Worm (Caenorhabditis elegans) whole organism, midembryonic: ENCODE data around the gene srh-27.

Experiments used
- cog-1 ChIP-seq: sonication (generic microtip); optimal IDR thresholded peaks from 2 replicates; lab custom pipeline; 2016; ENCODE audit warnings: missing genetic modification characterization, missing compliant biosample characterization
- flt-1 ChIP-seq: fragments of 200-800 bp; sonication (Bioruptor generic); IDR thresholded peaks from 2 replicates; pipeline ENCODE4 v1.3.6; 2022; ENCODE audit warnings: missing genetic modification characterization, missing compliant biosample characterization
- ref-1 ChIP-seq: fragments of 200-800 bp; sonication (Bioruptor generic); conservative IDR thresholded peaks from 2 replicates; pipeline ENCODE4 v1.3.6; 2022; ENCODE audit warnings: missing genetic modification reagents, missing genetic modification characterization, missing compliant biosample characterization
- ztf-23 ChIP-seq: fragments of 200-800 bp; sonication (Bioruptor generic); IDR thresholded peaks from 2 replicates; pipeline ENCODE4 v1.3.6; 2022; ENCODE audit warnings: missing genetic modification reagents, missing genetic modification characterization, missing compliant biosample characterization

- TF ChIP-seq flt-1 (GFP tag; lab: Robert Waterston, UW) (no peak), ref-1 (no peak), cog-1 (no peak), ztf-23 (GFP tag; lab: Robert Waterston, UW) (no peak)
Measured at ce11 chrII:12471138-12471855, 23.0 kb downstream of the srh-27 start, which contains the start of the genes F15A4.5 and phat-8.
